Worm (Caenorhabditis elegans) whole organism, L4 larva: ENCODE results near the gene Y37D8A.8.
"Not testable (repeated sequence)": the region's sequence is repeated elsewhere in the genome, so short reads cannot be mapped to it uniquely, and the experiment has no call there.

Experiments
- F26F4.8 ChIP-seq: fragments of 200-800 bp; sonication (Bioruptor generic); conservative IDR thresholded peaks from 2 replicates; pipeline ENCODE4 v1.3.6; 2022; ENCODE audit warnings: missing genetic modification characterization, missing compliant biosample characterization
- F37D6.2 ChIP-seq: sonication (generic microtip); optimal IDR thresholded peaks from 2 replicates; lab custom pipeline; 2016; ENCODE audit warnings: mild to moderate bottlenecking, missing genetic modification characterization, missing compliant biosample characterization
- T26A8.4 ChIP-seq: fragments of 200-800 bp; sonication (Bioruptor generic); IDR thresholded peaks from 2 replicates; pipeline ENCODE4 v1.3.6; 2022; ENCODE audit warnings: missing genetic modification characterization, missing compliant biosample characterization
- Y48G9A.11 ChIP-seq: fragments of 200-800 bp; sonication (Bioruptor generic); IDR thresholded peaks from 2 replicates; pipeline ENCODE4 v1.3.6; 2022; ENCODE audit warnings: missing genetic modification reagents, missing genetic modification characterization, missing compliant biosample characterization
- Y5F2A.4 ChIP-seq: fragments of 200-800 bp; sonication (Bioruptor generic); optimal IDR thresholded peaks from 2 replicates; lab custom pipeline; 2018; ENCODE audit warnings: mild to moderate bottlenecking, missing genetic modification characterization, missing compliant biosample characterization
- Y75B8A.6 ChIP-seq: fragments of 200-800 bp; sonication (Bioruptor generic); IDR thresholded peaks from 2 replicates; pipeline ENCODE4 v1.3.6; 2022; ENCODE audit warnings: missing genetic modification reagents, missing genetic modification characterization, missing compliant biosample characterization
- ZK337.2 ChIP-seq: fragments of 200-800 bp; sonication (Bioruptor generic); IDR thresholded peaks from 2 replicates; pipeline ENCODE4 v1.3.6; 2022; ENCODE audit warnings: missing genetic modification reagents, missing genetic modification characterization, missing compliant biosample characterization
- aha-1 ChIP-seq: fragments of 150-350 bp; peaks from one replicate; lab custom pipeline; 2014; ENCODE audit warnings: missing biosample characterization, missing genetic modification characterization
- cey-2 ChIP-seq: sonication (generic microtip); optimal IDR thresholded peaks from 3 replicates; lab custom pipeline; 2017; ENCODE audit warnings: missing genetic modification characterization, mild to moderate bottlenecking, missing compliant biosample characterization, antibody characterized with exemption, borderline replicate concordance; ENCODE audit not compliant: insufficient read depth
- dmd-6 ChIP-seq: fragments of 200-800 bp; sonication (Bioruptor generic); IDR thresholded peaks from 2 replicates; pipeline ENCODE4 v1.3.6; 2022; ENCODE audit warnings: missing genetic modification reagents, missing genetic modification characterization, missing compliant biosample characterization
- dpl-1 ChIP-seq: fragments of 150-350 bp; optimal IDR thresholded peaks from 2 replicates; lab custom pipeline; 2014; ENCODE audit warnings: missing biosample characterization, missing genetic modification reagents, missing genetic modification characterization
- dve-1 ChIP-seq: sonication (generic microtip); optimal IDR thresholded peaks from 2 replicates; lab custom pipeline; 2017; ENCODE audit warnings: antibody characterized with exemption, mild to moderate bottlenecking, missing genetic modification characterization, missing compliant biosample characterization; ENCODE audit not compliant: insufficient read depth
- egl-27 ChIP-seq: sonication (generic microtip); optimal IDR thresholded peaks from 3 replicates; lab custom pipeline; 2017; ENCODE audit warnings: missing biosample characterization, missing genetic modification reagents, missing genetic modification characterization
- gei-8 ChIP-seq: fragments of 200-800 bp; sonication (Bioruptor generic); optimal IDR thresholded peaks from 2 replicates; lab custom pipeline; 2018; ENCODE audit warnings: mild to moderate bottlenecking, missing genetic modification characterization, missing compliant biosample characterization
- hif-1 ChIP-seq, 2 experiments: sonication (generic microtip); optimal IDR thresholded peaks; 2 replicates each; lab custom pipeline; 2016 to 2017; ENCODE audit warnings: missing compliant biosample characterization in 2 of 2, missing genetic modification characterization in 2 of 2, missing genetic modification reagents in 2 of 2, missing genotype in 2 of 2, mild to moderate bottlenecking in 1 of 2
- hlh-11 ChIP-seq: fragments of 200-800 bp; sonication (Bioruptor generic); optimal IDR thresholded peaks from 2 replicates; lab custom pipeline; 2018; ENCODE audit warnings: mild to moderate bottlenecking, missing genetic modification characterization, missing compliant biosample characterization
- hlh-30 ChIP-seq: sonication (generic microtip); optimal IDR thresholded peaks from 2 replicates; lab custom pipeline; 2017; ENCODE audit warnings: antibody characterized with exemption, mild to moderate bottlenecking, missing genetic modification characterization, missing compliant biosample characterization; ENCODE audit not compliant: insufficient read depth
- jun-1 ChIP-seq: fragments of 150-350 bp; optimal IDR thresholded peaks from 2 replicates; lab custom pipeline; 2014; ENCODE audit warnings: missing biosample characterization, missing genetic modification reagents, missing genetic modification characterization
- lin-13 ChIP-seq: fragments of 150-350 bp; optimal IDR thresholded peaks from 2 replicates; lab custom pipeline; 2014; ENCODE audit warnings: missing biosample characterization, missing genetic modification reagents, missing genetic modification characterization
- lir-3 ChIP-seq: sonication (generic microtip); optimal IDR thresholded peaks from 2 replicates; lab custom pipeline; 2016; ENCODE audit warnings: mild to moderate bottlenecking, missing genetic modification characterization, missing compliant biosample characterization
- lsy-2 ChIP-seq, 2 experiments: fragments of 150-350 bp in 1 of 2; sonication (generic microtip) in 1 of 2; optimal IDR thresholded peaks; 2 replicates each; lab custom pipeline; 2014 to 2017; ENCODE audit warnings: missing biosample characterization in 2 of 2, missing genetic modification characterization in 2 of 2
- madf-9 ChIP-seq: fragments of 200-800 bp; sonication (Bioruptor generic); conservative IDR thresholded peaks from 2 replicates; pipeline ENCODE4 v1.3.6; 2022; ENCODE audit warnings: missing genetic modification reagents, missing genetic modification characterization, missing compliant biosample characterization
- mdl-1 ChIP-seq, 2 experiments: fragments of 150-350 bp in 1 of 2; sonication (generic microtip) in 1 of 2; optimal IDR thresholded peaks; 2 replicates each; lab custom pipeline; 2014 to 2017; ENCODE audit warnings: missing biosample characterization in 2 of 2, missing genetic modification characterization in 2 of 2
- mdt-29 ChIP-seq: fragments of 200-800 bp; sonication (Bioruptor generic); IDR thresholded peaks from 2 replicates; pipeline ENCODE4 v1.3.6; 2022; ENCODE audit warnings: missing genetic modification reagents, missing genetic modification characterization, missing compliant biosample characterization
- mep-1 ChIP-seq: fragments of 150-350 bp; sonication (generic microtip); optimal IDR thresholded peaks from 3 replicates; lab custom pipeline; 2014; ENCODE audit warnings: missing biosample characterization, missing genetic modification characterization
- mxl-2 ChIP-seq: fragments of 200-800 bp; sonication (Bioruptor generic); conservative IDR thresholded peaks from 2 replicates; pipeline ENCODE4 v1.3.6; 2022; ENCODE audit warnings: missing genetic modification reagents, missing genetic modification characterization, missing compliant biosample characterization
- nhr-102 ChIP-seq: sonication (generic microtip); optimal IDR thresholded peaks from 2 replicates; lab custom pipeline; 2016; ENCODE audit warnings: mild to moderate bottlenecking, missing genetic modification characterization, moderate library complexity, missing compliant biosample characterization
- nhr-11 ChIP-seq: fragments of 150-350 bp; optimal IDR thresholded peaks from 2 replicates; lab custom pipeline; 2014; ENCODE audit warnings: missing biosample characterization, missing genetic modification characterization
- nhr-237 ChIP-seq: sonication (generic microtip); optimal IDR thresholded peaks from 2 replicates; lab custom pipeline; 2017; ENCODE audit warnings: missing biosample characterization, missing genetic modification characterization
- nhr-25 ChIP-seq: sonication (generic microtip); optimal IDR thresholded peaks from 2 replicates; lab custom pipeline; 2017; ENCODE audit warnings: missing genetic modification characterization, mild to moderate bottlenecking, missing compliant biosample characterization, antibody characterized with exemption, moderate library complexity, borderline replicate concordance; ENCODE audit not compliant: insufficient read depth
- nhr-28 ChIP-seq: fragments of 150-350 bp; optimal IDR thresholded peaks from 2 replicates; lab custom pipeline; 2014; ENCODE audit warnings: missing biosample characterization, missing genetic modification characterization
- nhr-41 ChIP-seq: fragments of 200-800 bp; sonication (Bioruptor generic); IDR thresholded peaks from 2 replicates; pipeline ENCODE4 v1.3.6; 2022; ENCODE audit warnings: missing genetic modification reagents, missing genetic modification characterization, missing compliant biosample characterization
- nhr-48 ChIP-seq: sonication (generic microtip); optimal IDR thresholded peaks from 2 replicates; lab custom pipeline; 2016; ENCODE audit warnings: mild to moderate bottlenecking, missing genetic modification characterization, missing compliant biosample characterization
- nhr-76 ChIP-seq: fragments of 150-350 bp; optimal IDR thresholded peaks from 2 replicates; lab custom pipeline; 2014; ENCODE audit warnings: missing biosample characterization, missing genetic modification characterization
- nhr-77 ChIP-seq: fragments of 150-350 bp; optimal IDR thresholded peaks from 2 replicates; lab custom pipeline; 2014; ENCODE audit warnings: missing biosample characterization, missing genetic modification characterization
- saeg-2 ChIP-seq: fragments of 200-800 bp; sonication (Bioruptor generic); IDR thresholded peaks from 2 replicates; pipeline ENCODE4 v1.3.6; 2022; ENCODE audit warnings: missing genetic modification reagents, missing genetic modification characterization, missing compliant biosample characterization
- snpc-4 ChIP-seq: fragments of 150-350 bp; optimal IDR thresholded peaks from 2 replicates; lab custom pipeline; 2014; ENCODE audit warnings: missing biosample characterization, missing genetic modification characterization
- spr-3 ChIP-seq: fragments of 200-800 bp; sonication (Bioruptor generic); optimal IDR thresholded peaks from 2 replicates; lab custom pipeline; 2018; ENCODE audit warnings: mild to moderate bottlenecking, missing genetic modification characterization, missing compliant biosample characterization
- tra-1 ChIP-seq: fragments of 200-800 bp; sonication (Bioruptor generic); IDR thresholded peaks from 2 replicates; pipeline ENCODE4 v1.3.6; 2022; ENCODE audit warnings: missing genetic modification reagents, missing genetic modification characterization, missing compliant biosample characterization
- unc-39 ChIP-seq: sonication (generic microtip); optimal IDR thresholded peaks from 2 replicates; lab custom pipeline; 2017; ENCODE audit warnings: missing biosample characterization, missing genetic modification characterization
- unc-62 ChIP-seq, 3 experiments: fragments of 150-350 bp in 1 of 3; sonication (generic microtip); optimal IDR thresholded peaks in 2 of 3; peaks in 1 of 3; 1 replicate in 1 of 3; 2 replicates in 2 of 3; lab custom pipeline; 2014 to 2017; ENCODE audit warnings: missing biosample characterization in 3 of 3, missing genetic modification characterization in 3 of 3, missing genetic modification reagents in 3 of 3, missing genotype in 1 of 3
- zfp-2 ChIP-seq: sonication (generic microtip); optimal IDR thresholded peaks from 2 replicates; lab custom pipeline; 2016; ENCODE audit warnings: mild to moderate bottlenecking, missing genetic modification characterization, missing compliant biosample characterization
- zip-11 ChIP-seq: fragments of 200-800 bp; sonication (Bioruptor generic); IDR thresholded peaks from 2 replicates; pipeline ENCODE4 v1.3.6; 2022; ENCODE audit warnings: missing genetic modification characterization, missing compliant biosample characterization
- ztf-7 ChIP-seq: fragments of 150-350 bp; optimal IDR thresholded peaks from 2 replicates; lab custom pipeline; 2014; ENCODE audit warnings: missing biosample characterization, missing genetic modification characterization

The Y37D8A.8 gene

DNA sequence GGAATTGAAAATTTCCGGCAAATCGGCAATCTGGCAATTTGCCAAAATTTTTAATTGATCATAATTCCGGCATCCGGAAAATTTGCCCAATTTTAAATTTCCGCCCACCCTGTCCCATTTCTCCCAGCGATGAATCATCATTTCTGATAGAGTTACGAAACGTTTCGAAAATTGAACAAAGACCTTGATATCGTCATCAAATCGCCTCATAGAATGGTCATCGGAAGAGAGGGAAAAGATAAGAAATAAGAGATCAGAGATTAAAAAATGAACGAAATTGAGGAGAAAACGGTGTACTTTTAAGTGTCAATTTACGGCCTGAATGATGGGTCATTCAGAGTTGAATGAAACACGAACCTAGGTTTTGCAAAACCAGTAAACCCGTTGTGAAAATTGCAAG, 17.1 kb upstream of the Y37D8A.8 start:
- TF ChIP-seq mxl-2 (GFP tag; lab: Robert Waterston, UW), result no peak
- no peak for TF ChIP-seq unc-62 (GFP tag; optimal IDR thresholded peaks at IDR 0.05 in 1 of 2; lab: Kevin White, UChicago)
- TF ChIP-seq unc-62 (tag; optimal IDR thresholded peaks at IDR 0.05; lab: Kevin White, UChicago), result no peak
- no peak for TF ChIP-seq Y48G9A.11 (GFP tag; lab: Robert Waterston, UW)
- TF ChIP-seq nhr-41, result no peak
- no peak for TF ChIP-seq madf-9 (GFP tag; lab: Robert Waterston, UW)
- no peak for TF ChIP-seq nhr-77
- TF ChIP-seq gei-8 (GFP tag; lab: Kevin White, UChicago), result no peak
- peak; percentile 69 for TF ChIP-seq dmd-6 (GFP tag; lab: Robert Waterston, UW)
- no peak for TF ChIP-seq egl-27 (tag; lab: Kevin White, UChicago)
- TF ChIP-seq hlh-30 (tag; lab: Kevin White, UChicago), result no peak
- TF ChIP-seq aha-1 (tag; lab: Kevin White, UChicago), result peak; percentile 55
- no peak for TF ChIP-seq mdl-1 (tag; optimal IDR thresholded peaks at IDR 0.05; lab: Kevin White, UChicago)
- no peak for TF ChIP-seq nhr-76
- TF ChIP-seq Y75B8A.6 (GFP tag; lab: Robert Waterston, UW), result no peak
- no peak for TF ChIP-seq mep-1
- no peak for TF ChIP-seq tra-1
- no peak for TF ChIP-seq zfp-2 (tag; lab: Kevin White, UChicago)
- TF ChIP-seq T26A8.4 (GFP tag; lab: Robert Waterston, UW), result no peak
- TF ChIP-seq lin-13 (GFP tag; lab: Kevin White, UChicago), result peak; percentile 57
- TF ChIP-seq mdt-29 (GFP tag; lab: Robert Waterston, UW), result no peak
- peak; percentile 3 for TF ChIP-seq dpl-1
- TF ChIP-seq F26F4.8, result no peak
- no peak for TF ChIP-seq Y5F2A.4 (GFP tag; lab: Kevin White, UChicago)
- TF ChIP-seq ZK337.2, result no peak
- peak; percentile 52 for TF ChIP-seq nhr-28 (tag; lab: Kevin White, UChicago)
- no peak for TF ChIP-seq nhr-11 (tag; lab: Kevin White, UChicago)
- peak; percentile 51 for TF ChIP-seq hlh-11 (tag; lab: Kevin White, UChicago)
- TF ChIP-seq dve-1 (tag; lab: Kevin White, UChicago), result peak; percentile 73
- no peak for TF ChIP-seq spr-3 (GFP tag; lab: Kevin White, UChicago)
- no peak for TF ChIP-seq hif-1 (tag; optimal IDR thresholded peaks at IDR 0.05; lab: Kevin White, UChicago)
- no peak for TF ChIP-seq saeg-2
- no peak for TF ChIP-seq lir-3 (tag; lab: Kevin White, UChicago)
- no peak for TF ChIP-seq zip-11 (GFP tag; lab: Robert Waterston, UW)

DNA sequence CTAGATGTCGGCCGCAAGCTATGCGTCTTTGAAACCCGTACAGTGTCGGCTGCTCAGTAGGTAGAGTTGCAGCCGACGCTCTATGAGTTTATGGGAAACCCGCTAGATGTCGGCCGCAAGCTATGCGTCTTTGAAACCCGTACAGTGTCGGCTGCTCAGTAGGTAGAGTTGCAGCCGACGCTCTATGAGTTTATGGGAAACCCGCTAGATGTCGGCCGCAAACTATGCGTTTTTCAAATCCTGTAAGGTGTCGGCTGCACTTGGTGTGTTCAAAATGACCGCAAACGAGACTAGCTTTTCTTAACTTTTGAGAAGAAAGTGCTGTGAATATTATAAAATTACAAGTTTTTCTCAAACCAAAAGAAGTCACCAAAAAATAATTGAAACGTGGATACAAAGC, 16.6 kb upstream of the Y37D8A.8 start:
- peak in 1 of 2 experiments; percentile 30 for TF ChIP-seq unc-62 (GFP tag; optimal IDR thresholded peaks at IDR 0.05 in 1 of 2; lab: Kevin White, UChicago)
- TF ChIP-seq unc-62 (tag; optimal IDR thresholded peaks at IDR 0.05; lab: Kevin White, UChicago), result not testable (repeated sequence)

DNA sequence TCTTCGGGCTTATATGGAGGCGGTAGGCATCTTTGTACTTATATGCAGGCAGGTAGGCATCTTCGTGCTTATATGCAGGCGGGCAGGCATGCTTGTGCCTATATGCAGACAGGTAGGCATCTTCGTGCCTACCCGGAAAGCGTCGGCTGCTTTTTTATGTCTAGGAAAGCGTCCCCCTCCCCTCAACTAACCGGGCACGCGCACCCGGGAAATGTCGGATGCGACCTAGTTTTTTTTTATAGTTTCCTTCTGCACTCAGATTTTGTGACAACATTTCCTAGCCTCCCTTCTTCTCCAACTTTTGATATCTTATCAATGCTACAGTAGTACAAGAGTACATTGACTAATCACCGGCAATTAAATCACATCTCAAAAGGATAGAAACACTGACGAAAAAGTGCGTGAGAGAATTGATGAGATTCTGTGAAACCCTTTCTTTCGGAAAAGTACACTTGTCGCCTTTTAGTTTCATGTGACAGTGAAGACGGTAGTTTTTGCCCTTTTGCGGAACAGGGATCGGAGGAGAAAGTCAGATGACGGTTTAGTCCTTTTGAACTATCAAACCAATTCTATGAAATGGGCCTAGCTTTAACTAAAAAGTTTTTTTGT, 15.7 kb upstream of the Y37D8A.8 start:
- TF ChIP-seq jun-1, result no peak
- no peak for TF ChIP-seq ztf-7 (tag; lab: Kevin White, UChicago)
- TF ChIP-seq F37D6.2, result no peak
- peak in 1 of 2 experiments; percentile 45 for TF ChIP-seq lsy-2 (tag; optimal IDR thresholded peaks at IDR 0.05; lab: Kevin White, UChicago)
- TF ChIP-seq snpc-4 (tag; lab: Kevin White, UChicago), result peak; percentile 17
- no peak for TF ChIP-seq nhr-237
- no peak for TF ChIP-seq spr-3 (GFP tag; lab: Kevin White, UChicago)
- TF ChIP-seq unc-62 (GFP tag; optimal IDR thresholded peaks at IDR 0.05 in 1 of 2; lab: Kevin White, UChicago), result peak in 1 of 2 experiments; percentile 92
- no peak for TF ChIP-seq unc-62 (tag; optimal IDR thresholded peaks at IDR 0.05; lab: Kevin White, UChicago)
- TF ChIP-seq nhr-102 (tag; lab: Kevin White, UChicago), result no peak
- TF ChIP-seq nhr-25, result peak; percentile 19
- 0 out of 2 replicates have a peak, but pooled peaks have one; percentile 12 for TF ChIP-seq tra-1
- peak; percentile 66 for TF ChIP-seq aha-1 (tag; lab: Kevin White, UChicago)
- TF ChIP-seq egl-27 (tag; lab: Kevin White, UChicago), result no peak
- TF ChIP-seq dve-1 (tag; lab: Kevin White, UChicago), result peak; percentile 67
- TF ChIP-seq Y5F2A.4 (GFP tag; lab: Kevin White, UChicago), result no peak
- TF ChIP-seq unc-39 (tag; lab: Kevin White, UChicago), result no peak
- peak; percentile 39 for TF ChIP-seq cey-2 (tag; lab: Kevin White, UChicago)
- TF ChIP-seq nhr-48 (tag; lab: Kevin White, UChicago), result peak; percentile 39
- peak; percentile 60 for TF ChIP-seq hlh-30 (tag; lab: Kevin White, UChicago)
- TF ChIP-seq nhr-28 (tag; lab: Kevin White, UChicago), result peak; percentile 94
- TF ChIP-seq dmd-6 (GFP tag; lab: Robert Waterston, UW), result peak; percentile 35; the same call in 1 of the 2 replicates
- TF ChIP-seq mdl-1 (tag; optimal IDR thresholded peaks at IDR 0.05; lab: Kevin White, UChicago), result peak; percentile 21 to 63
